Worm (Caenorhabditis elegans) whole organism, L1 larva: Measurements from ENCODE around the gene D1054.1.

Source experiments
- C04F5.9 ChIP-seq: sonication (generic microtip); optimal IDR thresholded peaks from 2 replicates; lab custom pipeline; 2016; ENCODE audit warnings: missing genetic modification characterization, missing compliant biosample characterization
- nhr-77 ChIP-seq: fragments of 150-350 bp; optimal IDR thresholded peaks from 2 replicates; lab custom pipeline; 2014; ENCODE audit warnings: missing biosample characterization, missing genetic modification characterization
- ztf-11 ChIP-seq, 2 experiments: sonication (generic microtip); optimal IDR thresholded peaks; 2 replicates each; lab custom pipeline; 2016 to 2017; ENCODE audit warnings: missing genetic modification characterization in 2 of 2, missing biosample characterization in 1 of 2, missing compliant biosample characterization in 1 of 2

DNA sequence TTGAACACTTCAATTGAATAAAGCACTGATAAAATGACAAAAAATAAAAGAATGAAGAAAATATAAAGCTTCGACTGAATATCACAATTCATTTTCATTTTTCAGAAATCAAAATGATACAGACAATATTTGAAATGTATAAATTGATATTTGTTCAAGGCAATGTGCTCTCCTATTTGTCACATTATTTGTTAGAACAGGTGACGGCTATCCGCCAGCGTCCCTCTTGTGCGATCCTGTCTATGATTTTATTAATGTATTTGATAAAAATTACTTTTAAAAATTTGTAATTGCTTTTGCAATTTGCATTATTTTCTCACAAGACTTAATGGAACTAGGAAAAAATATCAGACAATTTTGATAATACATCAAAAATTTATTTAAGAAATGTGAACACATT is 16.0 kb downstream of the D1054.1 start, which contains the start of gene F28H7.7:
- TF ChIP-seq ztf-11 (tag; optimal IDR thresholded peaks at IDR 0.05; lab: Kevin White, UChicago) (no peak), nhr-77 (tag; lab: Kevin White, UChicago) (no peak), C04F5.9 (tag; lab: Kevin White, UChicago) (no peak)
